Worm (Caenorhabditis elegans) whole organism, dauer: ENCODE measurements around the gene odd-1.

Source experiments
- unc-62 ChIP-seq: sonication (generic microtip); optimal IDR thresholded peaks from 2 replicates; lab custom pipeline; 2017; ENCODE audit warnings: missing biosample characterization, missing genetic modification reagents, missing genetic modification characterization

odd-1 gene

DNA sequence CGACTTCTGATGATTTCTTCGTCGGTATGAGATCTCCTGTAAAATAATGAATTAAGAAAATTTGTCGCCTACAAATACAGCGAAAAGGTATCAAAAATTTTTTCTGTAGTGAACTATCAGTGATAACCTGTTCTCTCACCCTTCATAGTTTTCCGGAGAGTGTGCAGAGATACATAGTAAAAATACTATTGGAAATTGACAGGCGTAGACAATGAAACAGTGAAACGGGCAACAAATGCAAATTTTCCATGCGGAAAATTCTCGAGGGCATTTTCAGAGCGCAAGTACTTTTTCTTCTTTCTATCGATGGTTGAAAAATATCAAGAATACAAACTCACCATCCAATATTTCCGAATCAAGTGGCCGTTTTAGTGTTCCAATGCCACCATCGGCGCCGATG lies 20.9 kb upstream of the odd-1 start:
- no peak for TF ChIP-seq unc-62 (GFP tag; lab: Kevin White, UChicago)

DNA sequence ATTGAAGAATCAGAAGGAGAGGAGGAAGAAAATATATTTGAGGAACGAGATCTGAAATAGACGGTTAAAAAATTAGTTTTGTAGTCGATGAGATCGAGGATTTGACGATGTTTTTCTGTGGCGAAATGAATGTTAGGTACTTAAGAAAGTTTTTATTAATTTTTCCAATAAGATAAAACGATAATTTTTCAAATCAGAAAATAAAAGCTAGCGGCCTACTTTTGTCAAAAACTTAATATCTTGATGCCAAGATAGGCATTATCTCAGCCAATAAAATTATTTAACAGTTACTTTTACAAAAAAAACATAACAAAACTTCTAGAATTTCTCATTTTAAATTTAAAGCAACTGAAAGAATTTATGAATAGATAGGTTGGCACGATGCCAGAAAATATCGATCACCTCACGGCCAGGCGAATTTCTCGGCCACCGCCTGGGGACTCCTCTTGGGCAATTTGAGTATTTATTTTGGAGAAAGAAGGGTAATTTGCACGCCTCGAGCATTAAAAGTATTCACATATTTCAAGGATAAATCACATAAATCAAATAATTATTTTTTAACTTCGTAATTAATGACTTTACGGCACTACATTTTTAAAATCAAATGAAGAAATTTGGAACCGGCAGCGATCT lies 20.3 kb upstream of the odd-1 start, which contains the start of gene fubl-2:
TSS of gene fubl-2 (minus strand) at position 51 of the 633 bp plus-strand sequence.
- TF ChIP-seq unc-62 (GFP tag; lab: Kevin White, UChicago) = no peak

DNA sequence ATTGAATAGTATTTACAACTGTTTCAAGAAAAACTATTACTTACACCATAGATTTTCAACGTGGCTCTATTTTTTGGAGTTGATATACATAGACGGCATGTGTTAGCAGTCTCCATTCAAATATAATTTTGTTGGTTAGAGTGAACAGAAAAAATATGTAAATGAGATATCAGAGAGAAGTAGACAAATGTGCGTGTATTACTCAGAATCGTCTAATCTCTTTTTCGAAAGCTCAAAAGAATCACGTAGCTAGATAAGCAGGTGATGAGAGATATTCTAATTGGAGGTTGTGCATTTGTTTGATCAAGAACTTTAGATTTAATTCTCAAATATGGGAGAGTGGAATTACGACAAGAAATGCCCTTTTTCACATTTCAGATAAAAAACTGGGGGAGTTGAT lies 17.6 kb upstream of the odd-1 start, which contains the start of gene ZK418.10:
TSS of gene ZK418.10 (minus strand) at position 148 of the 400 bp plus-strand sequence.
- TF ChIP-seq unc-62 (GFP tag; lab: Kevin White, UChicago) = no peak

DNA sequence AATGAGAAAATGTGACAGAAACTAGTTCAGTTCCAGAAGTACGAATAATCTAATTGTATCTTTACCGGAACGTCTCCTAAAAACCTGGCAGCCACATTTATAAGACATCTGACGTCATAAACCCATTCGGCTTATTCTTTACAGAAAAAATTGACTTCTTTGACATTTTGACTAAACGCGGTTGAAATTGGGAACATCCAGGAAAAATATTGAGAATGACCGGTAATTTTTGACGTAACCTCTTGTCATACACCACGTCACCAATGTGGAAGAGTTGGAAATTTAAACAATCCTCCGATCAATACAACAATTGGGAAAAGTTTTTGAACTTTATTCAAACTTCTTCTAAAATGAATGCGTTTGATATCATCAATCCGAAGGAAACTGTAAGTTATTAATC lies 17.1 kb upstream of the odd-1 start, which contains the start of gene ZK418.2:
TSS of gene ZK418.2 (plus strand) at position 301 of the 400 bp plus-strand sequence.
- TF ChIP-seq unc-62 (GFP tag; lab: Kevin White, UChicago) = no peak

DNA sequence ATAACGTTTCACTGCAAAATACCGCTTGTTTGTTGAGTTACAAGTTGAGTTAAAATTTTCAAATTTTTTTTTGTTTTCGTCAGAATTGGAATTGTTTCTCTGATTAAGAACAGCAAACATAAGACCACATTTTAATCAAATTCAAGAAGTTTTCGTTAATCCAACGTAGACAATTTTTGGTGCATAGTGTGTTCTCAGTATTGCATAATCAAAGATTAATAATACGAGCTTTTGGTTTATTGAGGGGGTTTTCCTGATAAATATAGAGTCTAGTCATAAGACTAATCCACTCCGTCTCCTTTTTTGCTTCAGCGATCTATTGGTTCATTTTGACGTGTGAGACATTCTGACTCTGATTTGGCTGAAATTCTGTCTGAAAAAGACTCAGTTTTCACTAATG lies 13.0 kb upstream of the odd-1 start, which contains the start of gene nhr-9:
TSS of gene nhr-9 (plus strand) at position 307 of the 400 bp plus-strand sequence.
- no peak for TF ChIP-seq unc-62 (GFP tag; lab: Kevin White, UChicago)

DNA sequence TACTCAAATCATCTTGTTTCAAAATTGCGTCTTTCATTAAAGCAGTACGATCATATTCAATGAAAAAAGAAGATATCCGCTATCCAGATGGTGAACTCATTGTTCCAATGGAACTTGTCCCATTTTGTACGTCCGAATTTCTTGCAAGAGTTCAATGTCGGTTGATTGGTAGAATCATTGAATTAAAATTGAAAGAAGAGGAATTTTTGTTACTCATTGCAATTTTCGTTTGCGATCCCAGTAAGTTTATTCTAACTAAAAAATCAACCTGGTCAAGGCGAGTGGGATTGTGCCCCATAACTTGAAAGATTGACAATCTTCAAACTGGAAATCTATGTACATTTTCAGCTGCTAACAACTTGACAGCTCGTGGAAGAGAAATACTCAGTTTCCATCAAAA lies 11.6 kb upstream of the odd-1 start:
- TF ChIP-seq unc-62 (GFP tag; lab: Kevin White, UChicago) = no peak

DNA sequence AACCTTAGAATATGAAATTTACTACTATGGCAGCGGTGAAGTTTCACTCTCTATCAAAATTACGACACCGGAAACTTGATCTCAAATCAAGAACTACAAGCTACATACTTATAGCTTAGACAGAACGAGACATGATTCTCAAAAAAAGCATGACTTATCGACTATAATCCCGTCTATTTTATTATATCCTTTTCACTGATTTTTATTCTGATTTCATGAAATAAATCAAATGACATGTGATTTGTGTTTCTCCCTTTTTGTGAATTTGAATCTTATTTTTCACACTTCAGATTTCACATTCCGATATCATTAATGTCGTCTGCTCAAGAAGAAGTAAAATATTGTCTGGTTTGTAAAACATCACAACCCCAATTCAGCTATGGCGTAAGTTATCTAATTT lies 8.1 kb upstream of the odd-1 start, which contains the start of gene ZK418.11:
TSS of gene ZK418.11 (plus strand) at position 289 of the 400 bp plus-strand sequence.
- TF ChIP-seq unc-62 (GFP tag; lab: Kevin White, UChicago) = no peak

DNA sequence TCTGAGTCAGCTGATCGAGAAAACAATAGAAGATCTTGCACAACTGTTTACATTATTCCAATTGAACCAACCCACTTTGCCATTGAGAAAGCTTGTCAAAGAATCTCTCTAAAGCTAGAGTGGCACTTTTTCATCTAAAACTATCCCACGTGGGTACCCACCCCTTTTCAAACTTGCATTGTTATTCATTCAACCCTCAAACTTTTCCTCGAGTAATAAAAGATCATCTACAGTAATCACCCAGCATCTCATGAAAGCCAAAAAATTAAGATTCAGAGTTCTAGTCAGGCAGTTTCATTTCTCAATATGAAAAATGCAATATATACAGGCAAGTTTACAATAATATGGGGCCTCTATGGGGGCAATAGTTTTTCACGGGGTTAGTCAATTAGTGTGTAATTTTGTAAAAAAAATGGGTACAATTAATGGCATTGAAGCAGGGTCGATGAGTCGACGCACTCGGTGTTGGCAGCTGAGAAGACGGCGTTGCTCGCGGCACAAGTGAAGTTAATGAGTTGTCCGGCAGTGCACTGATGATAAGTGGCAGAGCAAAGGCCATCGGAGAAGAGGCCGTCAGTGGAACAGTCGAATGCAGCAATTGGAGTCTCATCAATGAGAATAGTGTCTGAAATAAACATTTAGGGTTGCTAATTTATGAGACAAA lies 6.2 kb upstream of the odd-1 start:
- TF ChIP-seq unc-62 (GFP tag; lab: Kevin White, UChicago) = no peak

DNA sequence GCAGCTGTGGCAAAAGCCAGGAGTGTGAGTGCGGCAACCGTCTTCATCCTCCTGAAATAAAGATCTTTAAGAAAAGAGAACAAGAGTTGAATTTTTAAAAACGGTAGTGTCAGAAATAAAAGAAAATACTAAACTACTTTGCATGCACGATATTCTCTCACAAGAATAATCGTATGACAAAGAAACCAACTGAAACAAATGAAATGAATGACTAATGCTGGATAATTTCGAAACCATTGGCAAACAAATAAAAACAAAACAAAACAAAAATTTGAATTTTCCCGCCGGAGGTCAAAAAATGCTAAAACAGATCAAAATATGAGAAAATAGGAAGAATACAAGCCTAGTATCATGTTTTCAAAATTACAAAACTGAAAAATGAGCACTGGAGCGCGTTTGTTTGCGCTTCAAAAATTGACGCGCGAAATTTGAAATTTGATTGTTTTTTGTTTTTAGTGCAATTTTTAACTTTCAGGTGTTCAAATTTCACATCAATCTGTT lies 4.1 kb upstream of the odd-1 start, which contains the start of gene cpg-2:
TSS of gene cpg-2 (minus strand) at position 51 of the 501 bp plus-strand sequence.
- no peak for TF ChIP-seq unc-62 (GFP tag; lab: Kevin White, UChicago)

DNA sequence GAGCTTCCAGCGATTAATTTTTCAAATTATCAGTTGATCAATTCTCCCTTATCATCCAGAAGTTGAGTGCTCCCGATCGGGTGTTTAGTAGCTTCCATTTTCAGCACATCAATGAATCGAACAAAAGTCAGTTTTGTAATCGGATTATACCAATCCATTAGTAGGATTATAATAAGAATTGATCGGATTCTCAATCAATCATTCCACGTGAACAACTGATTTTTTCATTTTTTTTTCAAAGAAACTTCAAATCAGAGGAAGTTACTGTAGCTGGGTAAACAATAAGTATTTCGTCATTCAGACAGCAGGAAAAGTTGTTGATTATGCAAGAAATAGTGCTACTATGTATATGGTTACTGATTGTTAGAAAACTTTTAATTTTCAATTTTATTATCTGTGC lies 1.3 kb upstream of the odd-1 start:
- TF ChIP-seq unc-62 (GFP tag; lab: Kevin White, UChicago) = no peak

DNA sequence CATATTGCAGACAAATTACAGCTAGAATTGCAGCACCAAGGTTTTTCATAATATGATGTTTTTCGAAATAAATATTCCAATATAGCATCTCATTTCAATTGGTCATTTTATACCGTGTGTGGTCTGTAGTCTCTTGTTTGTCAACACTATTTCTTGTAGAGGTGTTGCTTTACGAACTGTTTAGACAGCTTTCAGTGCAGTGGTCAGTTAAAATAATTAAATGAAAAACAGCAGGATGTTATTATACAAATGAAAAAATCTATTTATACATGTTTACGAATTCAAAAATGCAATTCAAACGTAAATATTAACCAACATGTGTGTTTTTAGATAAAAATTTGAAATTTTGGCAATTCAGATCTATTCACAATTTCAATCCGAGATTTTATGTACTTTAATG lies 3.7 kb downstream of the odd-1 start, which contains the start of gene B0280.7:
TSS of gene B0280.7 (minus strand) at position 101 of the 400 bp plus-strand sequence.
- TF ChIP-seq unc-62 (GFP tag; lab: Kevin White, UChicago) = no peak

DNA sequence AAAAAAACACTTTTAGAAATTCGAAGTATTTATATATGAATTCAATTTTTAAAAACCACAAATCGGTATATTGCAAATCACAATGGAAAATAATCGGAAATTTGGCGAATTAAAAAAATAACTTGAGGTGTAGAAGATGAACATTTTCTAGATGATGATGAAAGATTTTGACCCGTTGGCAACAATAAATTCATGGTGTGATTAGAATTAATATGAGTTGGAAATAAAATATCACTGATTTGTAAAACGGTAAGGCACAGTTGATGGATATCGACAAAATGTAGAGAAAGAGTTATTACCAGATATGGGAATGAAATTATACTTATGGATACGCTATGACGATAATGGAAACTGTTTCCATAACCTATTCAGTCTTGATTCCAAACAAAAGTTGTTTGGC lies 4.2 kb downstream of the odd-1 start:
- TF ChIP-seq unc-62 (GFP tag; lab: Kevin White, UChicago) = no peak

DNA sequence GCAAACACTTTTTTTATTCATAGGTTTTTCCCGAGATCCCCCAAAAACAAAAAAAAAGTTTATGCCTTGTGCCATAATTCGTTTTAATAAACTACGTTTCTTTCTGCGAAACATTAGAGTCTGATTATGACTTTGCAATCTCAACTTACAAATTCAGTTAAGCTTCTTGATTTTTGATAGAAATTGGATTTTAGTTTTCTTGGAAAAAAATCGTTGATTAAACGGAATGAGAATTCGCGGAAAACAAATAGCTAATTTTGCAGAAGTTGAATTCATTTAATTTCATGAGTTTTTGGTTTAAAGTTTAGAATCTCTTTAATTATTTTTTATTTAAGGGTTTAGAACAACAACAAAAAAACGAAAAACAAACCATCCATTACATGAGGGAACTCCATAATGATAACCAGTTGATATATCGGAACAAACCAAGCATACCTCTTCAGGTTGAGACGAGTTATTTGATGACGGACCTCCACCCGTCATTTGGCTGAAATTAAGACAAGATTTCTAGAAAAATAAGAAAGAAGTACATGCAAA lies 6.9 kb downstream of the odd-1 start, which contains the start of gene nhr-10:
TSS of gene nhr-10 (minus strand) at position 487 of the 537 bp plus-strand sequence.
- no peak for TF ChIP-seq unc-62 (GFP tag; lab: Kevin White, UChicago)

DNA sequence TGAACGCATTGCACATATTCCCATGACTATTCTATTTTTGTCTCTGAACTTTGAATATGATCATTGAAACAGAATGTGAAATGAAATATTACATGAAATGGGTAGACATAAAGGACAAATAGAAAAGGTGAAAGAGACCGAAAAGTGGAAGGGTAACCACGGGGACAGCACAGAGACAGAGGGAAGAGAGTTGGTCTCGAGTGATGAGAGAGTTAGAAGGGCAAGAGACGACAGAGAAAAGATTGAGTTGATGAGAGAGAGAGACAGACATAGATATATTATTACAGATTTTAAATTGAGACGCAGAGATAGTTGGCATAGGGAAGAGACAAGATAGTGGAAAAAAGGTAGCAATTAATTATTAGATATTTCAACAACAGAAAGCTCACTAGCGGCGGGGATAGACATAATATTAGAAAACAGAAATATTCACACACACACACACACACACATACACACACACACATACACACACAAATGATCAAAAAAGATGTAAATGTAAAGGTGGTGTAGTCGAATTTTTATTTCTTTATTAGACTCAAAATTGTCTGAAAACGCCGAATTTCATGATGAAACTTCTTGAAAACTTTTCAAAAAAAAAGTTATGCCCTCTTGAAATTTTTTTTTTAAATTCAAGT lies 8.6 kb downstream of the odd-1 start:
- no peak for TF ChIP-seq unc-62 (GFP tag; lab: Kevin White, UChicago)

DNA sequence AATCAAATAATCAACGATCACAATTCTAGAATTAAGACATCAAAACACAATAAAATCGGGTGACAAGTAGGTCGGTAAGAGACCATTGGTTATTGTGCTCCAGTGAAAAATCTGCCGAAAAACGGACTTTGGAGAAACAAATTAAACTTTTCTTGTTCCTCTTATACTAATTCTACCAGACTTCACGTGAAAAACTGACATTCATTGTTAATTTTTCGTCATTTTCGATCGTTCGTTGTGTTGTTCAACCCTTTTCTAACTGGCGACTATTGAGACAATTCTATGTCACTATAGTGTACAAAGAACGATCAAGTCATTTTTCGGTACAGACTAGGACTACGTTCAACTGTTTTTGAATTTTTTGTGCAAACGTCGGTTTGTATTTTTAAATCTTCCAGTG lies 12.4 kb downstream of the odd-1 start:
- no peak for TF ChIP-seq unc-62 (GFP tag; lab: Kevin White, UChicago)
